Fruit fly (Drosophila melanogaster) whole organism, embryonic: ENCODE data around the gene CG42445.

Experiments used
- Aef1 ChIP-seq: fragments of 200-800 bp; sonication (Bioruptor generic); IDR thresholded peaks from 3 replicates; pipeline ENCODE4 v1.3.6; 2022; ENCODE audit warnings: missing biosample characterization, missing genetic modification characterization
- CG10267 ChIP-seq: fragments of 200-800 bp; sonication (Bioruptor generic); optimal IDR thresholded peaks from 2 replicates; lab custom pipeline; 2018; ENCODE audit warnings: missing biosample characterization, mild to moderate bottlenecking, missing genetic modification characterization, moderate library complexity
- CG15479 ChIP-seq: fragments of 200-800 bp; sonication (Bioruptor generic); optimal IDR thresholded peaks from 3 replicates; lab custom pipeline; 2019; ENCODE audit warnings: missing biosample characterization, mild to moderate bottlenecking, missing genetic modification characterization, moderate library complexity
- CG2678 ChIP-seq: fragments of 200-800 bp; sonication (Bioruptor generic); optimal IDR thresholded peaks from 3 replicates; lab custom pipeline; 2019; ENCODE audit warnings: missing biosample characterization, mild to moderate bottlenecking, missing genetic modification characterization, moderate library complexity
- CG2712 ChIP-seq: fragments of 200-800 bp; optimal IDR thresholded peaks from 3 replicates; lab custom pipeline; 2019; ENCODE audit warnings: missing biosample characterization, mild to moderate bottlenecking, missing genetic modification characterization, moderate library complexity
- CG31441 ChIP-seq: fragments of 200-800 bp; sonication (Bioruptor generic); IDR thresholded peaks from 2 replicates; pipeline ENCODE4 v1.3.6; 2022; ENCODE audit warnings: missing biosample characterization, missing genetic modification characterization
- CG32532 ChIP-seq: fragments of 200-800 bp; sonication (Bioruptor generic); IDR thresholded peaks from 2 replicates; pipeline ENCODE4 v1.3.6; 2022; ENCODE audit warnings: missing biosample characterization, missing genetic modification characterization
- CG3847 ChIP-seq: fragments of 200-800 bp; sonication (Bioruptor generic); IDR thresholded peaks from 2 replicates; pipeline ENCODE4 v1.3.6; 2022; ENCODE audit warnings: missing biosample characterization, missing genetic modification characterization
- CG4360 ChIP-seq: fragments of 200-800 bp; sonication (Bioruptor generic); IDR thresholded peaks from 2 replicates; pipeline ENCODE4 v1.3.6; 2022; ENCODE audit warnings: missing biosample characterization, missing genetic modification characterization
- CG6654 ChIP-seq: fragments of 200-800 bp; sonication (Bioruptor generic); optimal IDR thresholded peaks from 2 replicates; lab custom pipeline; 2017; ENCODE audit warnings: missing biosample characterization, mild to moderate bottlenecking, missing genetic modification characterization
- CG7271 ChIP-seq: fragments of 200-800 bp; sonication (Bioruptor generic); optimal IDR thresholded peaks from 2 replicates; lab custom pipeline; 2018; ENCODE audit warnings: missing biosample characterization, mild to moderate bottlenecking, missing genetic modification characterization, moderate library complexity
- CG8281 ChIP-seq: fragments of 200-800 bp; sonication (Bioruptor generic); optimal IDR thresholded peaks from 2 replicates; lab custom pipeline; 2018; ENCODE audit warnings: missing biosample characterization, mild to moderate bottlenecking, missing genetic modification characterization, moderate library complexity
- CG9437 ChIP-seq: fragments of 200-800 bp; sonication (Bioruptor generic); optimal IDR thresholded peaks from 2 replicates; lab custom pipeline; 2018; ENCODE audit warnings: missing biosample characterization, mild to moderate bottlenecking, missing genetic modification characterization
- Drgx ChIP-seq: fragments of 200-800 bp; sonication (Bioruptor generic); IDR thresholded peaks from 2 replicates; pipeline ENCODE4 v1.3.6; 2022; ENCODE audit warnings: missing biosample characterization, missing genetic modification characterization
- Ets65A ChIP-seq: fragments of 200-800 bp; sonication (Bioruptor generic); peaks from one replicate; lab custom pipeline; 2016; ENCODE audit warnings: missing biosample characterization, missing genetic modification characterization
- H15 ChIP-seq: fragments of 200-800 bp; sonication (Bioruptor generic); IDR thresholded peaks from 3 replicates; pipeline ENCODE4 v1.3.6; 2022; ENCODE audit warnings: missing biosample characterization, missing genetic modification characterization
- Hmx ChIP-seq: fragments of 200-800 bp; sonication (Bioruptor generic); optimal IDR thresholded peaks from 2 replicates; lab custom pipeline; 2016; ENCODE audit warnings: missing biosample characterization, missing genetic modification characterization
- Hsf ChIP-seq: fragments of 200-800 bp; sonication (Bioruptor generic); optimal IDR thresholded peaks from 3 replicates; lab custom pipeline; 2016; ENCODE audit warnings: missing biosample characterization, missing genetic modification characterization
- Optix ChIP-seq: fragments of 200-800 bp; sonication (Bioruptor generic); IDR thresholded peaks from 3 replicates; pipeline ENCODE4 v1.3.6; 2022; ENCODE audit warnings: missing biosample characterization, missing genetic modification characterization
- Spps ChIP-seq: fragments of 200-800 bp; sonication (Bioruptor generic); optimal IDR thresholded peaks from 2 replicates; lab custom pipeline; 2018; ENCODE audit warnings: missing biosample characterization, mild to moderate bottlenecking, missing genetic modification characterization
- abd-A ChIP-seq: fragments of 200-800 bp; sonication (Bioruptor generic); optimal IDR thresholded peaks from 3 replicates; lab custom pipeline; 2019; ENCODE audit warnings: missing biosample characterization, mild to moderate bottlenecking, missing genetic modification characterization, moderate library complexity
- cad ChIP-seq: fragments of >200 bp; optimal IDR thresholded peaks from 2 replicates; lab custom pipeline; 2017; ENCODE audit warnings: missing biosample characterization, missing genetic modification characterization
- caup ChIP-seq: fragments of 200-800 bp; sonication (Bioruptor generic); optimal IDR thresholded peaks from 3 replicates; lab custom pipeline; 2017; ENCODE audit warnings: missing biosample characterization, mild to moderate bottlenecking, missing genetic modification characterization, moderate library complexity; ENCODE audit not compliant: severe bottlenecking
- cwo ChIP-seq: fragments of 200-800 bp; sonication (Bioruptor generic); optimal IDR thresholded peaks from 3 replicates; lab custom pipeline; 2017; ENCODE audit warnings: missing biosample characterization, missing genetic modification characterization, mild to moderate bottlenecking, moderate library complexity, missing genetic modification reagents
- dati ChIP-seq: fragments of 200-800 bp; sonication (Bioruptor generic); IDR thresholded peaks from 2 replicates; pipeline ENCODE4 v1.3.6; 2022; ENCODE audit warnings: missing biosample characterization, missing genetic modification characterization
- dmrt11E ChIP-seq: fragments of 200-800 bp; sonication (Bioruptor generic); optimal IDR thresholded peaks from 3 replicates; lab custom pipeline; 2018; ENCODE audit warnings: missing biosample characterization, mild to moderate bottlenecking, missing genetic modification characterization, moderate library complexity
- dysf ChIP-seq: fragments of 200-800 bp; sonication (Bioruptor generic); IDR thresholded peaks from 3 replicates; pipeline ENCODE4 v1.3.6; 2022; ENCODE audit warnings: missing biosample characterization, missing genetic modification characterization
- en ChIP-seq: fragments of 200-800 bp; sonication (Bioruptor generic); optimal IDR thresholded peaks from 2 replicates; lab custom pipeline; 2016; ENCODE audit warnings: missing biosample characterization, missing genetic modification characterization
- gfzf ChIP-seq: fragments of 200-800 bp; sonication (Bioruptor generic); optimal IDR thresholded peaks from 2 replicates; lab custom pipeline; 2016; ENCODE audit warnings: missing biosample characterization, mild to moderate bottlenecking, missing genetic modification characterization, moderate library complexity
- grau ChIP-seq: fragments of 200-800 bp; optimal IDR thresholded peaks from 3 replicates; lab custom pipeline; 2019; ENCODE audit warnings: missing biosample characterization, mild to moderate bottlenecking, missing genetic modification characterization, moderate library complexity
- hkb ChIP-seq, 2 experiments: fragments of 200-800 bp in 1 of 2; fragments of >200 bp in 1 of 2; sonication (Bioruptor generic) in 1 of 2; IDR thresholded peaks in 1 of 2; optimal IDR thresholded peaks in 1 of 2; 2 replicates each; pipeline versions ENCODE4 v1.3.6 to Lab custom; 2017 to 2022; ENCODE audit warnings: missing biosample characterization in 1 of 2, missing genetic modification characterization in 1 of 2
- kni ChIP-seq: fragments of 200-800 bp; sonication (Bioruptor generic); optimal IDR thresholded peaks from 3 replicates; lab custom pipeline; 2017; ENCODE audit warnings: mild to moderate bottlenecking, missing biosample characterization, missing genetic modification reagents, missing genetic modification characterization
- lola ChIP-seq, 3 experiments: fragments of >200 bp in 2 of 3; fragments of 200-800 bp in 1 of 3; sonication (Bioruptor generic) in 1 of 3; optimal IDR thresholded peaks; 2 replicates each; lab custom pipeline; 2017 to 2019; ENCODE audit warnings: missing biosample characterization in 3 of 3, missing genetic modification characterization in 3 of 3, mild to moderate bottlenecking in 1 of 3, moderate library complexity in 1 of 3
- pita ChIP-seq: fragments of 200-800 bp; sonication (Bioruptor generic); optimal IDR thresholded peaks from 2 replicates; lab custom pipeline; 2017; ENCODE audit warnings: missing biosample characterization, mild to moderate bottlenecking, missing genetic modification characterization
- run ChIP-seq: fragments of 200-800 bp; sonication (Bioruptor generic); optimal IDR thresholded peaks from 3 replicates; lab custom pipeline; 2018; ENCODE audit warnings: missing biosample characterization, mild to moderate bottlenecking, missing genetic modification characterization
- scrt ChIP-seq: fragments of 200-800 bp; sonication (Bioruptor generic); optimal IDR thresholded peaks from 2 replicates; lab custom pipeline; 2018; ENCODE audit warnings: missing biosample characterization, mild to moderate bottlenecking, missing genetic modification characterization, moderate library complexity
- sens-2 ChIP-seq: fragments of 200-800 bp; sonication (Bioruptor generic); IDR thresholded peaks from 2 replicates; pipeline ENCODE4 v1.3.6; 2022; ENCODE audit warnings: missing biosample characterization, missing genetic modification characterization
- sqz ChIP-seq: fragments of 200-800 bp; sonication (Bioruptor generic); optimal IDR thresholded peaks from 3 replicates; lab custom pipeline; 2018; ENCODE audit warnings: missing biosample characterization, mild to moderate bottlenecking, missing genetic modification characterization
- stc ChIP-seq: fragments of 200-800 bp; sonication (Bioruptor generic); IDR thresholded peaks from 2 replicates; pipeline ENCODE4 v1.3.6; 2022; ENCODE audit warnings: missing biosample characterization, missing genetic modification characterization
- stwl ChIP-seq: fragments of 200-800 bp; sonication (Bioruptor generic); optimal IDR thresholded peaks from 3 replicates; lab custom pipeline; 2018; ENCODE audit warnings: missing biosample characterization, mild to moderate bottlenecking, missing genetic modification characterization, moderate library complexity
- tgo ChIP-seq: fragments of 200-800 bp; sonication (Bioruptor generic); IDR thresholded peaks from 3 replicates; pipeline ENCODE4 v1.3.6; 2022; ENCODE audit warnings: missing biosample characterization, missing genetic modification characterization
- tio ChIP-seq: fragments of 200-800 bp; sonication (Bioruptor generic); optimal IDR thresholded peaks from 2 replicates; lab custom pipeline; 2017; ENCODE audit warnings: missing biosample characterization, missing genetic modification characterization, inconsistent platforms
- tll ChIP-seq, 2 experiments: fragments of 200-800 bp in 1 of 2; fragments of >200 bp in 1 of 2; sonication (Bioruptor generic) in 1 of 2; optimal IDR thresholded peaks; 2 replicates each; lab custom pipeline; 2017 to 2019; ENCODE audit warnings: missing biosample characterization in 2 of 2, missing genetic modification characterization in 2 of 2, mild to moderate bottlenecking in 1 of 2, moderate library complexity in 1 of 2
- toy ChIP-seq: fragments of 200-800 bp; sonication (Bioruptor generic); IDR thresholded peaks from 2 replicates; pipeline ENCODE4 v1.3.6; 2022; ENCODE audit warnings: missing biosample characterization, missing genetic modification characterization
- unc-4 ChIP-seq: fragments of 200-800 bp; sonication (Bioruptor generic); IDR thresholded peaks from 2 replicates; pipeline ENCODE4 v1.3.6; 2022; ENCODE audit warnings: missing biosample characterization, missing genetic modification characterization; ENCODE audit not compliant: partially characterized antibody
- wek ChIP-seq: fragments of 200-800 bp; sonication (Bioruptor generic); optimal IDR thresholded peaks from 3 replicates; lab custom pipeline; 2018; ENCODE audit warnings: missing biosample characterization, mild to moderate bottlenecking, missing genetic modification characterization, moderate library complexity
- wor ChIP-seq: fragments of 200-800 bp; sonication (Bioruptor generic); IDR thresholded peaks from 2 replicates; pipeline ENCODE4 v1.3.6; 2022; ENCODE audit warnings: missing biosample characterization, missing genetic modification characterization
- zen ChIP-seq: fragments of 200-800 bp; sonication (Bioruptor generic); optimal IDR thresholded peaks from 3 replicates; lab custom pipeline; 2018; ENCODE audit warnings: missing biosample characterization, mild to moderate bottlenecking, missing genetic modification characterization, moderate library complexity

CG42445 gene

DNA sequence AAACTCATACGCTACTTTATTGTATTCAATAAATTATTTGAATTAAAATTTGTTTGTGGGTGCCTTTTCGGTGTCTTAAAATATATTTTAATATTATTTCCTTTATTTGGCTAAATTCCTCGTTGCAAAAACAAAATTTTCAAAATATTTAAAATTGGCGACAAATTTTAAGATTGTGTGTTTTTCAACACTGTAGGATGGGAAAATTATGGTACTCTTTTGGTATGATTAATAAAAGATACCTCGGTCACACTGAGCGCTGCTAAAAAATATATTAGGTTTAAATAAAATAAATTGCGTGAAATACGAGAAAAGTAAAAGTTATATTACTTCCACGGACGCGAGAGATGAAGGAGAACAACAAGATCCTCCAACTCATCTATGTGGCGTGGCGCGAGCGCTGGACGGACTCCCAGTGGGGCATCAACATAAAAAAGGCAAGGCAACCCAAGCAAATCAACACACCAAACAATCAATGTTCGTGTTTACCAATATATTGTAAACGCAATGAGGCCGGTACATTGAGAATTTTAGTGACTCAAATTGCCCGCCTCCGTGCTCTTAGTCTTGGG, 32.4 kb upstream of the CG42445 start, which contains the start of gene MED24 (continued):
- no peak for TF ChIP-seq dmrt11E (tag; lab: Kevin White, UChicago)
- no peak for TF ChIP-seq dysf (GFP tag; lab: Robert Waterston, UW)
- peak; percentile 71 for TF ChIP-seq gfzf (GFP tag; lab: Kevin White, UChicago)

- peak in 1 of 2 experiments; percentile 98 for TF ChIP-seq tll (GFP tag; optimal IDR thresholded peaks at IDR 0.05; lab: Kevin White, UChicago)
- TF ChIP-seq wor (GFP tag; lab: Robert Waterston, UW) = no peak
- no peak for TF ChIP-seq dati (GFP tag; lab: Robert Waterston, UW)
- peak; percentile 72 for TF ChIP-seq Ets65A (GFP tag; lab: Kevin White, UChicago)
- TF ChIP-seq CG10267 (tag; lab: Kevin White, UChicago) = no peak
- no peak for TF ChIP-seq CG8281
- no peak for TF ChIP-seq CG2678 (tag; lab: Kevin White, UChicago)
- peak; percentile 41 for TF ChIP-seq zen (tag; lab: Kevin White, UChicago)
- no peak for TF ChIP-seq scrt (GFP tag; lab: Kevin White, UChicago)
- TF ChIP-seq hkb (optimal IDR thresholded peaks at IDR 0.05; lab: Kevin White, UChicago) = no peak
- no peak for TF ChIP-seq hkb (GFP tag; IDR thresholded peaks at IDR 0.05; lab: Robert Waterston, UW)
- no peak for TF ChIP-seq sqz (GFP tag; lab: Kevin White, UChicago)
- TF ChIP-seq tgo (GFP tag; lab: Robert Waterston, UW) = no peak
- no peak for TF ChIP-seq tio (GFP tag; lab: Kevin White, UChicago)
- no peak for TF ChIP-seq Hmx (GFP tag; lab: Kevin White, UChicago)
- no peak for TF ChIP-seq unc-4
- peak; percentile 96 for TF ChIP-seq CG15479 (GFP tag; lab: Kevin White, UChicago)
- no peak for TF ChIP-seq cwo (GFP tag; lab: Kevin White, UChicago)
- no peak for TF ChIP-seq Hsf (GFP tag; lab: Kevin White, UChicago)
- TF ChIP-seq pita (GFP tag; lab: Kevin White, UChicago) = no peak
- TF ChIP-seq en (GFP tag; lab: Kevin White, UChicago) = no peak
- TF ChIP-seq H15 = no peak
- 0 out of 2 replicates have a peak, but pooled peaks have one; percentile 13 for TF ChIP-seq CG4360 (GFP tag; lab: Robert Waterston, UW)
- TF ChIP-seq Spps (tag; lab: Kevin White, UChicago) = no peak
- no peak for TF ChIP-seq sens-2 (GFP tag; lab: Robert Waterston, UW)
- no peak for TF ChIP-seq CG6654 (GFP tag; lab: Kevin White, UChicago)
- TF ChIP-seq abd-A (tag; lab: Kevin White, UChicago) = no peak
- no peak for TF ChIP-seq toy (GFP tag; lab: Robert Waterston, UW)
- peak; percentile 76 for TF ChIP-seq cad
- TF ChIP-seq CG31441 (GFP tag; lab: Robert Waterston, UW) = no peak
- TF ChIP-seq CG3847 (GFP tag; lab: Robert Waterston, UW) = no peak
- no peak for TF ChIP-seq run (tag; lab: Kevin White, UChicago)
- TF ChIP-seq caup (GFP tag; lab: Kevin White, UChicago) = no peak
- TF ChIP-seq grau = no peak
- no peak for TF ChIP-seq stc (GFP tag; lab: Robert Waterston, UW)
Measured at dm6 chr3L:8189234-8189633, 30.5 kb upstream of the CG42445 start.

dm6 chr3L:8187397-8187811, 28.7 kb upstream of the CG42445 start:
- TF ChIP-seq CG9437 = peak; percentile 94
- no peak for TF ChIP-seq stwl (tag; lab: Kevin White, UChicago)
- peak; percentile 87 for TF ChIP-seq grau
- 0 out of 3 replicates have a peak, but pooled peaks have one; percentile 32 for TF ChIP-seq Optix (GFP tag; lab: Robert Waterston, UW)
- no peak for TF ChIP-seq CG2712 (tag; lab: Kevin White, UChicago)
- 0 out of 2 replicates have a peak, but pooled peaks have one; percentile 13 for TF ChIP-seq Drgx (GFP tag; lab: Robert Waterston, UW)
- peak; percentile 42; the same call in 1 of the 2 replicates for TF ChIP-seq CG32532
- TF ChIP-seq lola (GFP tag; optimal IDR thresholded peaks at IDR 0.05; lab: Kevin White, UChicago) = no peak
- TF ChIP-seq Aef1 (GFP tag; lab: Robert Waterston, UW) = no peak
- TF ChIP-seq wek (GFP tag; lab: Kevin White, UChicago) = no peak
- no peak for TF ChIP-seq kni (GFP tag; lab: Kevin White, UChicago)
- no peak for TF ChIP-seq CG7271 (tag; lab: Kevin White, UChicago)
